Worm (Caenorhabditis elegans) whole organism, L2 larva: Measurements from ENCODE around the gene glb-28.

ENCODE experiments used
- C34F6.9 ChIP-seq: fragments of 150-350 bp; optimal IDR thresholded peaks from 2 replicates; lab custom pipeline; 2014; ENCODE audit warnings: missing biosample characterization, missing genetic modification characterization
- alr-1 ChIP-seq: fragments of 150-350 bp; optimal IDR thresholded peaks from 2 replicates; lab custom pipeline; 2014; ENCODE audit warnings: missing biosample characterization, missing genetic modification characterization
- ama-1 ChIP-seq: fragments of 150-350 bp; optimal IDR thresholded peaks from 2 replicates; lab custom pipeline; 2018; ENCODE audit warnings: inconsistent platforms
- blmp-1 ChIP-seq: sonication (generic microtip); optimal IDR thresholded peaks from 2 replicates; lab custom pipeline; 2017; ENCODE audit warnings: missing genetic modification characterization, mild to moderate bottlenecking, missing compliant biosample characterization, antibody characterized with exemption, moderate library complexity; ENCODE audit not compliant: insufficient read depth
- egl-27 ChIP-seq: sonication (generic microtip); optimal IDR thresholded peaks from 3 replicates; lab custom pipeline; 2017; ENCODE audit warnings: missing biosample characterization, missing genetic modification reagents, missing genetic modification characterization
- lin-11 ChIP-seq: fragments of 150-350 bp; sonication (generic microtip); optimal IDR thresholded peaks from 2 replicates; lab custom pipeline; 2014; ENCODE audit warnings: missing biosample characterization, missing genetic modification characterization, inconsistent platforms, mixed read lengths
- lin-39 ChIP-seq: fragments of 150-350 bp; optimal IDR thresholded peaks from 2 replicates; lab custom pipeline; 2014; ENCODE audit warnings: missing biosample characterization, missing genetic modification reagents, missing genetic modification characterization
- lsy-2 ChIP-seq, 2 experiments: fragments of 150-350 bp in 1 of 2; sonication (generic microtip) in 1 of 2; optimal IDR thresholded peaks; 2 replicates each; lab custom pipeline; 2014 to 2017; ENCODE audit warnings: missing biosample characterization in 2 of 2, missing genetic modification characterization in 2 of 2
- nhr-10 ChIP-seq: sonication (generic microtip); optimal IDR thresholded peaks from 2 replicates; lab custom pipeline; 2017; ENCODE audit warnings: missing biosample characterization, missing genetic modification characterization
- nhr-23 ChIP-seq: fragments of 150-350 bp; optimal IDR thresholded peaks from 2 replicates; lab custom pipeline; 2014; ENCODE audit warnings: missing biosample characterization, missing genetic modification reagents, missing genetic modification characterization
- sma-3 ChIP-seq: sonication (generic microtip); optimal IDR thresholded peaks from 2 replicates; lab custom pipeline; 2016; ENCODE audit warnings: missing genetic modification reagents, missing genetic modification characterization, missing compliant biosample characterization
- unc-39 ChIP-seq: fragments of 150-350 bp; optimal IDR thresholded peaks from 2 replicates; lab custom pipeline; 2014; ENCODE audit warnings: missing biosample characterization, missing genetic modification characterization
- zag-1 ChIP-seq: fragments of 150-350 bp; optimal IDR thresholded peaks from 2 replicates; lab custom pipeline; 2014; ENCODE audit warnings: missing biosample characterization, missing genetic modification characterization

ce11 chrX:15280318-15280717, 36.7 kb downstream of the glb-28 start:
- TF ChIP-seq lin-11 (tag; lab: Kevin White, UChicago) (no peak), C34F6.9 (no peak), alr-1 (tag; lab: Kevin White, UChicago) (no peak), nhr-10 (tag; lab: Kevin White, UChicago) (no peak), sma-3 (GFP tag; lab: Kevin White, UChicago) (no peak), unc-39 (tag; lab: Kevin White, UChicago) (no peak), nhr-23 (tag; lab: Kevin White, UChicago) (no peak), ama-1 (no peak), blmp-1 (tag; lab: Kevin White, UChicago) (no peak), zag-1 (tag; lab: Kevin White, UChicago) (no peak), lin-39 (tag; lab: Kevin White, UChicago) (no peak), egl-27 (tag; lab: Kevin White, UChicago) (no peak), lsy-2 (tag; optimal IDR thresholded peaks at IDR 0.05; lab: Kevin White, UChicago) (no peak)
